Fruit fly (Drosophila melanogaster): Measurements from ENCODE around the gene CG1999.

DNA sequence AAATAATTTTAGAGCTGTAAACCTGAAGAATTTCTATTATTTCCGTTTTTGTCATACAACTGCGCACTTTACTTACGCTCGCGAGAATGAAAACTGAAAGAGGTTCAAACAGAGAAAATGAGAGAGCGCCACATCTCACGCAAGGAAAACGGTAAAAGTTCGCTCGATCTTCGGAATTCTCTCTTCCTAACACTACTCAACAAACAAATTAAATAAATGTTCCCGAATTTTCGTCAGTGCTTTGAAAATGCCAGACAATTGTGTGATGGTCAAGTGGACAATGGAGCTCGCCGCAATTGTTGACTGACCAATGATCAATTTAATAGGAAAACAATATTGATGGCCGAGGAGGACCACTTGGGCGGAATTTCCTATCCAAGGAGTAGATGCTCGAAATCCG, 47.1 kb downstream of the CG1999 start, which contains the start of gene CG1677:
- no peak for TF ChIP-seq psq (optimal IDR thresholded peaks at IDR 0.05)
- no peak for TF ChIP-seq insv (optimal IDR thresholded peaks at IDR 0.05)
- no peak for TF ChIP-seq Myc (optimal IDR thresholded peaks at IDR 0.05)
- TF ChIP-seq Sin3A (optimal IDR thresholded peaks at IDR 0.05): no peak
- TF ChIP-seq ttk (optimal IDR thresholded peaks at IDR 0.05): no peak
- no peak for TF ChIP-seq h (optimal IDR thresholded peaks at IDR 0.05)

Measured in Kc167 (cell line).